Fruit fly (Drosophila melanogaster): ENCODE data around the gene CG13949.
A peak's percentile ranks its signal among the peaks of the same experiment; 100 is the strongest.

The CG13949 gene

DNA sequence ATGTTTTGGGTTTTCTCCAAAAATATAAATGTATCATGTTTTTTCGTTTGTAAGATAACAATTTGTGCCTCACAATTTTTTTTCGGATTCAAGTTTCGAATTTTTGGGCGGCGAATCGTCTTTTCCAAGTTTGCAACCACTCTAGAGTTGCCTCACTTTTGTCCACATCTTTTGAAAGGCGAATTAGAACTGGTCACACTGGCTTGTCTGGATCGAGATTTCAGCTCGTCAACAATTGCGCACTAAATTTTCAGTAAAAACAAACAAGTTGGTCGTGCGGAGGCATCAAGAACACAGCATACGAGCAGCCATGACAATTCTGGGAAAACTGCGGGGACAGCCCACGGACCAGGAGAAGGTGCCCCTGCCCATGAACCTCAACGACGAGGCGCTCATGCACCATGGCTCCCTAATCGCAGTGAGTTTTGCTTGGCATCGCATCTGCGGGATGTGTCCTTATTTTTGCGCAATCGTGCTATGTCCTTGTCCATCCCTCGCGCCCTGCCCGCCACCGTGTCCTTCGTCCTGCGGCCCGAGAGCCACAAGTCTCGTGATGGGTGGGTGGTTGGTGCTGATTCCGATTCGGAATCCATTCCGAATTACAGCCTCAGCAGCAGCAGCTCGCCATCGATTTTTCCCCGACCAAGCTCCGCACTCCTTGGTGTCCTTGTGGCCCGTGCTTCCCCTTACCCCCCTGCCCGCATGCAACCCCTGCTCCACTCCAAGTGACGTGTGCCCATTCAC lies 33.7 kb upstream of the CG13949 start, which contains the start of gene CG3662:
Gene CG3662 (plus strand): TSS at position 48 of the 744 bp plus-strand sequence.
- 0 out of 3 replicates have a peak, but pooled peaks have one; percentile 36 for TF ChIP-seq CG4496 (GFP tag; IDR thresholded peaks at IDR 0.05)
- no peak for TF ChIP-seq fd96Ca (GFP tag; IDR thresholded peaks at IDR 0.05)

DNA sequence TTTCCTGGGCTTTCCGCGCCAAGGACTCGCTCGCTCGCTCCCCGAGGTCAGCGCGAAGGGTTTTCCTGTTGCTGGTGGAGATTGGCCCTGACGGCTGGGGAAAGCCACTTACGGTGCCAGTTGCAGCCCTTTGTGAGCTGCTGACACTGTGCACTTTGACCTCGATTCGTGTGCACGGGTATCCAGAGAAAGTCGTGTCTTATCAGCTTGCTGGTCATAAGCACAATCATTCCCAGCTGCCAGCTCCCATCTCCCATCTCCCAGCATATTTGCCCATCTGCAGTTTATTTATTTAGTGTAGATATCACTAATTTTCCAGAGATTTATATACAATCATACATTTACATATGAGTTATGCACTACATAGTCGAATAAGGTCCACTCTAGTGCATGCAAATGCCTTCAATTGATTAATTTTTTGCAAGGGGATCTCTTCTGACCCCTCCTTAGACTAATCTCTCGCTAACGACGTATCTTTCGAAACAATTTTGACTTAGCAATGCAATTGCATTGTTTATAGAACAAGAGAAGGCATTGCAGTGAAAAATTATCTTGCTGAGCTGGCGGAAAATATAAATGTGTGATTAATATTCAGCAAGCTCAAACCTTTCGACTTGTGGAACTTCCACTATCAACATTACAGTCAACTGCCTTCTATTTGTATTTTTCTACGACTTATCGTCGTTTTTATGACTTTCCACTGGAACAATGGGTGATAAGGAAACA lies 33.0 kb upstream of the CG13949 start:
- TF ChIP-seq CG8159 (tag; optimal IDR thresholded peaks at IDR 0.05), result peak; percentile 88
- no peak for TF ChIP-seq CG9948 (tag; optimal IDR thresholded peaks at IDR 0.05)

DNA sequence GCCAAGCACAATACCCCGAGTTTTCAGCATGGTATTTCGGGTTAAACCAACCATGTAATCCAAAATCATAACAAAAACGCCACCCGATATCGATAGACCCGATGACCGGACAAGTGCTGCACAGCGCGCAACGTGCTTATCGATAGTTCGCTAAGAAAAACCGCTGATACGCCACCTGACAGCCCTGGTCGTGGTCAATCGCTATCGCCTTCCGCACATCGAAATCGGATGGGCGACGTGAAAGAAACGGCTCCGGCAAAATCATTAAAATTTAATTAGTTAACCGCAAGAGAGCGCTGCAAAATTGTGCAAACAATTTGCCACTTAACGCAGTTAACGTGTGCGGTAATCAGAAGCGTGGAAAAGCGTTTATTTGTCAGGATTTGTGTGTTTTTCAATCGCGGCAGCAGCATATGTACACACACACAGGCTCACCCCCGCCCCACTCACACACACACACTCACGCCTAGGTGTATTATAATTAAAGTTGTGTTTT lies 29.3 kb upstream of the CG13949 start, which contains the start of the genes CG3862 and dock:
Gene CG3862 (minus strand): TSS at position 94 of the 496 bp plus-strand sequence.
Gene dock (plus strand): TSS at position 202 of the 496 bp plus-strand sequence.
- TF ChIP-seq rn (GFP tag; IDR thresholded peaks at IDR 0.05) (no peak), CG8301 (tag; optimal IDR thresholded peaks at IDR 0.05) (no peak), CG9948 (tag; optimal IDR thresholded peaks at IDR 0.05) (no peak), EcR (GFP tag; optimal IDR thresholded peaks at IDR 0.05) (peak; percentile 92), CG10348 (GFP tag; IDR thresholded peaks at IDR 0.05) (no peak), Pif1A (GFP tag; optimal IDR thresholded peaks at IDR 0.05) (no peak), D1 (tag; optimal IDR thresholded peaks at IDR 0.05) (no peak), Snoo (tag; optimal IDR thresholded peaks at IDR 0.05) (peak; percentile 4), CG32121 (GFP tag; IDR thresholded peaks at IDR 0.05) (no peak), CG4496 (GFP tag; IDR thresholded peaks at IDR 0.05) (peak; percentile 58), fd96Ca (GFP tag; IDR thresholded peaks at IDR 0.05) (peak; percentile 55; the same call in 2 of the 3 replicates), CG14655 (GFP tag; optimal IDR thresholded peaks at IDR 0.05) (no peak), CG8159 (tag; optimal IDR thresholded peaks at IDR 0.05) (peak; percentile 32), CG15710 (tag; optimal IDR thresholded peaks at IDR 0.05) (peak; percentile 23), Pif1B (GFP tag; optimal IDR thresholded peaks at IDR 0.05) (no peak), CG17806 (tag; optimal IDR thresholded peaks at IDR 0.05) (no peak), gl (tag; optimal IDR thresholded peaks at IDR 0.05) (peak; percentile 2), Ets98B (GFP tag; IDR thresholded peaks at IDR 0.05) (peak; percentile 50; the same call in 1 of the 2 replicates), CG34367 (tag; optimal IDR thresholded peaks at IDR 0.05) (no peak), CG13204 (GFP tag; optimal IDR thresholded peaks at IDR 0.05) (no peak), CG12605 (GFP tag; IDR thresholded peaks at IDR 0.05) (0 out of 2 replicates have a peak, but pooled peaks have one; percentile 23)

DNA sequence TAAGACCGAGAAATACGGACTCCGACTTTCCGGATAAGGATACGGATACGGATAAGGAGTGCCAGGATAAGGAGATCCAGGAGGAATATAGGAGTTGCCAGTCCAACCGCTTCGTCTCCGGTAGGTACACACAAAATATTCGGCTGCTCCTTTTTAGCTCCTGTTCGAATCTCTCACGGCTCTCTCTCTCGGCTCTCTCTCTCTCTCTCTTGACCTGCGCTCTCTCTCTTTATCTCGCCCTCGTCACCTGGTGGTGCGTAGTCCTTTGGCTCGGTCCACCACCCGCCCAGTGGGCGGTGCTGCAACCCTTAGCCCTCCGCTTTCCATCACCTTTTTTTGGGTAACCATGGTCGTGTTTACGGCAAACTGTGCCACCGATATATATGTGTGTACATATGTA lies 28.7 kb upstream of the CG13949 start:
- TF ChIP-seq fd96Ca (GFP tag; IDR thresholded peaks at IDR 0.05) (no peak), CG13204 (GFP tag; optimal IDR thresholded peaks at IDR 0.05) (no peak), Ets98B (GFP tag; IDR thresholded peaks at IDR 0.05) (no peak), Snoo (tag; optimal IDR thresholded peaks at IDR 0.05) (no peak), CG12605 (GFP tag; IDR thresholded peaks at IDR 0.05) (no peak), CG17806 (tag; optimal IDR thresholded peaks at IDR 0.05) (no peak), CG8159 (tag; optimal IDR thresholded peaks at IDR 0.05) (no peak), CG8301 (tag; optimal IDR thresholded peaks at IDR 0.05) (no peak), CG14655 (GFP tag; optimal IDR thresholded peaks at IDR 0.05) (no peak), D1 (tag; optimal IDR thresholded peaks at IDR 0.05) (no peak), EcR (GFP tag; optimal IDR thresholded peaks at IDR 0.05) (no peak)

DNA sequence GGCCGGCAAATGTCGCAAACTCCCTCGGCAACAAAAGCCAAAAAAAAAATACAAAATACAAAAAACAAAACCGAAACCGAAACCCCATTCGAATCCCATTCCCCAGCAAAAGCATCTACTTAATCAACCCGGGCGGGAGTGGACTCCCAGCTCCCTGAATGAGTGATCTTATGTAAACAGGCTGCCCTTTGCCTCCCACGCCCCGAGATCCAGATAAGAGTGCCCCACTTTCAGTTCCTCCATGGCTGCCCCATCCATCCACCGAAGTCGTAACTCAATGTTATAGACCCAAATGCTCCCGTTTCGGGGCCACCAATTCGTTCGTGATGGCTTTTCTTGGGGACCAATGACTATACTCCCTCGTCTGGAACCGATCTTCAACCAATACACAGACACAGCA lies 28.1 kb upstream of the CG13949 start:
- no peak for TF ChIP-seq CG13204 (GFP tag; optimal IDR thresholded peaks at IDR 0.05)
- no peak for TF ChIP-seq CG8159 (tag; optimal IDR thresholded peaks at IDR 0.05)
- no peak for TF ChIP-seq Pif1B (GFP tag; optimal IDR thresholded peaks at IDR 0.05)
- 0 out of 2 replicates have a peak, but pooled peaks have one; percentile 18 for TF ChIP-seq CG12605 (GFP tag; IDR thresholded peaks at IDR 0.05)

DNA sequence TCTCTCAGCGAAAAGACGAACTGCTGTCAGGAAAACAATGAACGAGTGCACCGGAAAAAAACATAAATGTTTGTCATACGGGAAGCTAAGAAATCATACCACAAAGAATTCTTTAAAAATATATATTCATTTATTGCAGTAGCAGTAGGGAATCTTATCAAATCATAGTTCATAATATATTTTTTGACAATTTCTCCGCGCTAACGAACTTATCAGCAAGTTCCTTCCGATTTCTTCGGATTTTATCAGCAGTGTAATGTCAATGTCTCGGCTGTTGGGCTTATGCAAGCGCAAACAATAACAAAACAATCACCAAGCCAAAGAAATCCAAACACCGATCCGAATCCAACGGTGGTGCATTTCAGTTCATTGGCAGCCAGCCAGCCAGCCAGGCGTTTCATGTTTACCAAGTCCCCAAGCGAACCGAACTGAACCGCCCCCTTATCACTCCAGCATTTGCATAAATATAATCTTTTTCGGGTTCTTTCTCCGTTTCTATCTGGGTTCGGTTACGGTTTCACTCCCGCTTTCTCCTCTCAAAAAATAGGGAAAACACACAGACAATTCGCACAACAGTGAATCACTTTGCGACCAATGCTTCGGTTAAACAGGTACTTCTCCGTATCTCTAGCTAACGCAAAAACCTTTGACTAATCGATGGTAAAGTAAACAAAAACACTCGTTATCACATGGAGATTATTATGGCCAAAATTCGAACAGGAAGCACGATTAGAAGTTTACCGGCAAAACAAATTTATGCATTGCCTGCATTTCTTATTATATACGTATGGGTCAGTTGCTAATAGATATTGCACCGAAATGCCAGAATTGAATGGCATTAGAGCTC lies 27.4 kb upstream of the CG13949 start:
- no peak for TF ChIP-seq CG12605 (GFP tag; IDR thresholded peaks at IDR 0.05)
- TF ChIP-seq Pif1B (GFP tag; optimal IDR thresholded peaks at IDR 0.05), result no peak
- TF ChIP-seq CG34367 (tag; optimal IDR thresholded peaks at IDR 0.05), result no peak
- TF ChIP-seq CG15710 (tag; optimal IDR thresholded peaks at IDR 0.05), result peak; percentile 23
- peak; percentile 27 for TF ChIP-seq EcR (GFP tag; optimal IDR thresholded peaks at IDR 0.05)
- TF ChIP-seq CG8159 (tag; optimal IDR thresholded peaks at IDR 0.05), result no peak
- TF ChIP-seq Ets98B (GFP tag; IDR thresholded peaks at IDR 0.05), result 0 out of 2 replicates have a peak, but pooled peaks have one; percentile 8
- TF ChIP-seq CG9948 (tag; optimal IDR thresholded peaks at IDR 0.05), result peak; percentile 26

All from whole organism, pupa.